Fruit fly (Drosophila melanogaster) whole organism, prepupa: ENCODE measurements around the gene CG13096.

Experiments used
- CG10631 ChIP-seq: fragments of 200-800 bp; sonication (Bioruptor generic); optimal IDR thresholded peaks from 2 replicates; lab custom pipeline; 2016; ENCODE audit warnings: missing biosample characterization, missing genetic modification characterization
- CG10669 ChIP-seq: fragments of 200-800 bp; sonication (Bioruptor generic); optimal IDR thresholded peaks from 3 replicates; lab custom pipeline; 2018; ENCODE audit warnings: missing biosample characterization, mild to moderate bottlenecking, missing genetic modification characterization, moderate library complexity
- CG11762 ChIP-seq: fragments of 200-800 bp; sonication (Bioruptor generic); optimal IDR thresholded peaks from 3 replicates; lab custom pipeline; 2016; ENCODE audit warnings: missing biosample characterization, missing genetic modification characterization; ENCODE audit not compliant: insufficient read depth
- CG1621 ChIP-seq: fragments of 200-800 bp; sonication (Bioruptor generic); optimal IDR thresholded peaks from 3 replicates; lab custom pipeline; 2018; ENCODE audit warnings: missing biosample characterization, mild to moderate bottlenecking, missing genetic modification characterization
- CG3032 ChIP-seq: fragments of 200-800 bp; optimal IDR thresholded peaks from 2 replicates; lab custom pipeline; 2019; ENCODE audit warnings: missing biosample characterization, mild to moderate bottlenecking, missing genetic modification characterization, moderate library complexity
- CG31627 ChIP-seq: fragments of 200-800 bp; sonication (Bioruptor generic); optimal IDR thresholded peaks from 3 replicates; lab custom pipeline; 2016; ENCODE audit warnings: missing biosample characterization, missing genetic modification characterization
- CG32006 ChIP-seq: fragments of 200-800 bp; sonication (Bioruptor generic); optimal IDR thresholded peaks from 3 replicates; lab custom pipeline; 2017; ENCODE audit warnings: missing biosample characterization, mild to moderate bottlenecking, missing genetic modification characterization
- CG34406 ChIP-seq: fragments of 200-800 bp; sonication (Bioruptor generic); optimal IDR thresholded peaks from 3 replicates; lab custom pipeline; 2016; ENCODE audit warnings: missing biosample characterization, missing genetic modification characterization
- CG3919 ChIP-seq: fragments of 200-800 bp; sonication (Bioruptor generic); optimal IDR thresholded peaks from 3 replicates; lab custom pipeline; 2016; ENCODE audit warnings: missing biosample characterization, missing genetic modification characterization
- CG4318 ChIP-seq: fragments of 200-800 bp; sonication (Bioruptor generic); optimal IDR thresholded peaks from 3 replicates; lab custom pipeline; 2017; ENCODE audit warnings: missing biosample characterization, mild to moderate bottlenecking, missing genetic modification characterization
- CG6276 ChIP-seq: fragments of 200-800 bp; sonication (Bioruptor generic); optimal IDR thresholded peaks from 2 replicates; lab custom pipeline; 2017; ENCODE audit warnings: missing biosample characterization, mild to moderate bottlenecking, missing genetic modification characterization
- CG6792 ChIP-seq: fragments of 200-800 bp; sonication (Bioruptor generic); optimal IDR thresholded peaks from 3 replicates; lab custom pipeline; 2016; ENCODE audit warnings: missing biosample characterization, missing genetic modification characterization
- CG8119 ChIP-seq: fragments of 200-800 bp; sonication (Bioruptor generic); IDR thresholded peaks from 3 replicates; pipeline ENCODE4 v1.3.6; 2022; ENCODE audit warnings: missing biosample characterization, missing genetic modification characterization
- Eip75B ChIP-seq: fragments of 200-800 bp; sonication (Bioruptor generic); optimal IDR thresholded peaks from 3 replicates; lab custom pipeline; 2016; ENCODE audit warnings: missing biosample characterization, missing genetic modification characterization
- Eip78C ChIP-seq: fragments of 200-800 bp; sonication (Bioruptor generic); peaks from one replicate; lab custom pipeline; 2016; ENCODE audit warnings: missing biosample characterization, missing genetic modification characterization
- Ets21C ChIP-seq: fragments of 200-800 bp; sonication (Bioruptor generic); optimal IDR thresholded peaks from 3 replicates; lab custom pipeline; 2016; ENCODE audit warnings: missing biosample characterization, missing genetic modification characterization
- Ets96B ChIP-seq: fragments of 200-800 bp; optimal IDR thresholded peaks from 2 replicates; lab custom pipeline; 2019; ENCODE audit warnings: missing biosample characterization, mild to moderate bottlenecking, missing genetic modification characterization, moderate library complexity
- Hr38 ChIP-seq: sonication (Bioruptor generic); optimal IDR thresholded peaks from 2 replicates; lab custom pipeline; 2016; ENCODE audit warnings: missing biosample characterization, missing genetic modification characterization
- Hr39 ChIP-seq: fragments of 200-800 bp; sonication (Bioruptor generic); optimal IDR thresholded peaks from 2 replicates; lab custom pipeline; 2016; ENCODE audit warnings: missing biosample characterization, missing genetic modification characterization
- Hr4 ChIP-seq: fragments of 200-800 bp; sonication (Bioruptor generic); optimal IDR thresholded peaks from 3 replicates; lab custom pipeline; 2016; ENCODE audit warnings: missing biosample characterization, missing genetic modification characterization
- Met ChIP-seq: fragments of 200-800 bp; sonication (Bioruptor generic); optimal IDR thresholded peaks from 3 replicates; lab custom pipeline; 2016; ENCODE audit warnings: missing biosample characterization, missing genetic modification characterization
- OdsH ChIP-seq: fragments of 200-800 bp; sonication (Bioruptor generic); optimal IDR thresholded peaks from 3 replicates; lab custom pipeline; 2016; ENCODE audit warnings: missing biosample characterization, missing genetic modification characterization
- Sox102F ChIP-seq: fragments of 200-800 bp; sonication (Bioruptor generic); optimal IDR thresholded peaks from 2 replicates; lab custom pipeline; 2016; ENCODE audit warnings: missing biosample characterization, mild to moderate bottlenecking, missing genetic modification characterization
- Sox14 ChIP-seq: fragments of 200-800 bp; sonication (Bioruptor generic); optimal IDR thresholded peaks from 3 replicates; lab custom pipeline; 2016; ENCODE audit warnings: missing biosample characterization, missing genetic modification characterization
- achi ChIP-seq: fragments of 200-800 bp; sonication (Bioruptor generic); optimal IDR thresholded peaks from 3 replicates; lab custom pipeline; 2016; ENCODE audit warnings: missing biosample characterization, missing genetic modification characterization
- acj6 ChIP-seq: fragments of 200-800 bp; sonication (Bioruptor generic); optimal IDR thresholded peaks from 3 replicates; lab custom pipeline; 2016; ENCODE audit warnings: missing biosample characterization, missing genetic modification characterization
- cyc ChIP-seq: fragments of 200-800 bp; sonication (Bioruptor generic); optimal IDR thresholded peaks from 3 replicates; lab custom pipeline; 2016; ENCODE audit warnings: missing biosample characterization, missing genetic modification characterization
- dsx ChIP-seq: fragments of 200-800 bp; optimal IDR thresholded peaks from 3 replicates; lab custom pipeline; 2019; ENCODE audit warnings: missing biosample characterization, mild to moderate bottlenecking, missing genetic modification characterization, moderate library complexity; ENCODE audit not compliant: poor library complexity, severe bottlenecking
- esn ChIP-seq: fragments of 200-800 bp; sonication (Bioruptor generic); optimal IDR thresholded peaks from 2 replicates; lab custom pipeline; 2016; ENCODE audit warnings: missing biosample characterization, mild to moderate bottlenecking, missing genetic modification characterization, moderate library complexity
- fd85E ChIP-seq: fragments of 200-800 bp; sonication (Bioruptor generic); optimal IDR thresholded peaks from 3 replicates; lab custom pipeline; 2016; ENCODE audit warnings: missing biosample characterization, missing genetic modification characterization
- fkh ChIP-seq: fragments of 200-800 bp; sonication (Bioruptor generic); optimal IDR thresholded peaks from 3 replicates; lab custom pipeline; 2017; ENCODE audit warnings: missing biosample characterization, mild to moderate bottlenecking, missing genetic modification characterization, moderate library complexity
- lz ChIP-seq: fragments of 200-800 bp; sonication (Bioruptor generic); optimal IDR thresholded peaks from 3 replicates; lab custom pipeline; 2016; ENCODE audit warnings: missing biosample characterization, missing genetic modification characterization
- net ChIP-seq: fragments of 200-800 bp; sonication (Bioruptor generic); optimal IDR thresholded peaks from 3 replicates; lab custom pipeline; 2016; ENCODE audit warnings: missing biosample characterization, missing genetic modification characterization
- pdm3 ChIP-seq: fragments of 200-800 bp; sonication (Bioruptor generic); optimal IDR thresholded peaks from 3 replicates; lab custom pipeline; 2016; ENCODE audit warnings: missing biosample characterization, missing genetic modification characterization
- salr ChIP-seq, 2 experiments: fragments of 200-800 bp; sonication (Bioruptor generic); optimal IDR thresholded peaks; 3 replicates each; lab custom pipeline; 2016 to 2018; ENCODE audit warnings: missing biosample characterization in 2 of 2, missing genetic modification characterization in 2 of 2, mild to moderate bottlenecking in 1 of 2
- svp ChIP-seq: fragments of 200-800 bp; sonication (Bioruptor generic); peaks from one replicate; lab custom pipeline; 2016; ENCODE audit warnings: missing biosample characterization, missing genetic modification characterization
- topi ChIP-seq: fragments of 200-800 bp; sonication (Bioruptor generic); optimal IDR thresholded peaks from 3 replicates; lab custom pipeline; 2016; ENCODE audit warnings: missing biosample characterization, missing genetic modification characterization
- vri ChIP-seq: fragments of 200-800 bp; sonication (Bioruptor generic); optimal IDR thresholded peaks from 3 replicates; lab custom pipeline; 2016; ENCODE audit warnings: missing biosample characterization, mild to moderate bottlenecking, missing genetic modification characterization

The CG13096 gene

DNA sequence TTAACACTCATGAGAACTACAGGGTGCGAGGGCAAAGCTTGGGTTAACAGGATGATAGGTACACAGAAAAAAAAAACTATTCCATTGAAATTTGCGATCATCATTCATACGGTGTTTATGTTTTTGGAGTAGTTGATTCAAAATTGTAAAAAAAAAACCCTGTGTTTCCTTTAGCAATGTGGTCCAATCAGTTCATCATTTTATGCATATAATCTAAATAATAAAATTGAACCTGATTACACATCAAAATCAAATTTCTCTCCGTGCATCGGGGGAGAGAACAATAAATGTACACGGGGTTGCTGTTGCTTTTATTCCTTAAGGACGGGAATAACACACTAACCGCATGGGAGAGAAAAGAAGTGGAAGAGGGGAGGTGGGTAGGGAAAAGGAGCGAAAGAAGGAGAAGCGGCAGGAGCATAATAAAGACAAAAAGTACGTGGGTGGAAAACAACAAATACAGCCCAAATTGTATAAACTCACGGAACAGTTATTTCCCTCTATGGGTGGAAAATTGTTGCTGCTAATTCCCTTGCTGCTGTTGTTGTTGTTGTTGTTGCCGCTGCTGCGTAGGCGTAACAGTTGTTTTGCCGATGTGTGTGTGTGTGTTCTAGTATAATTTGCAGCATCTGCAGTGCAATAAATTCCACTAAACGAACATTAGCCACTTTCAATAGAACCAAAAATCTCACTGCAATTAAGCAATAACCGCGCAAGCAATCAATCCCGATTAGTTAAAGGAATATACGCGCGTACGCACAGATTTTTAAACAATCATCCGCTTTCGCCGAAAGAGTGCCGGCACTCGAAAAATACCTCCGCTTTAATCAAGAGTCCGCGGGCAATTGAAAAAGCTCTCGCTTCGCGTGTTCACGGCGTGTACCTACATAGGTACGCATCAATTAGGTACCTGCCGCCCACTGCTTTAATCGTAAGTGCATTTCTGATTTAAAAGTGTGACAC lies 48.2 kb downstream of the CG13096 start, which contains the start of gene Agpat2 (continued):
- TF ChIP-seq OdsH (peak; percentile 64), CG10669 (GFP tag; lab: Kevin White, UChicago) (peak; percentile 62), Eip75B (GFP tag; lab: Kevin White, UChicago) (peak; percentile 76), CG34406 (GFP tag; lab: Kevin White, UChicago) (peak; percentile 64), Sox14 (GFP tag; lab: Kevin White, UChicago) (peak; percentile 69), Hr4 (peak; percentile 58), CG8119 (GFP tag; lab: Robert Waterston, UW) (0 out of 3 replicates have a peak, but pooled peaks have one; percentile 46), salr (GFP tag; optimal IDR thresholded peaks at IDR 0.05; lab: Kevin White, UChicago) (peak; percentile 2 to 35), CG31627 (GFP tag; lab: Kevin White, UChicago) (peak; percentile 77), Hr38 (GFP tag; lab: Kevin White, UChicago) (no peak), net (GFP tag; lab: Kevin White, UChicago) (peak; percentile 48), CG6792 (GFP tag; lab: Kevin White, UChicago) (peak; percentile 65), Ets21C (peak; percentile 63), pdm3 (peak; percentile 67), Sox102F (peak; percentile 71), dsx (peak; percentile 27), Met (GFP tag; lab: Kevin White, UChicago) (peak; percentile 82), CG4318 (GFP tag; lab: Kevin White, UChicago) (peak; percentile 10), CG1621 (peak; percentile 48)

DNA sequence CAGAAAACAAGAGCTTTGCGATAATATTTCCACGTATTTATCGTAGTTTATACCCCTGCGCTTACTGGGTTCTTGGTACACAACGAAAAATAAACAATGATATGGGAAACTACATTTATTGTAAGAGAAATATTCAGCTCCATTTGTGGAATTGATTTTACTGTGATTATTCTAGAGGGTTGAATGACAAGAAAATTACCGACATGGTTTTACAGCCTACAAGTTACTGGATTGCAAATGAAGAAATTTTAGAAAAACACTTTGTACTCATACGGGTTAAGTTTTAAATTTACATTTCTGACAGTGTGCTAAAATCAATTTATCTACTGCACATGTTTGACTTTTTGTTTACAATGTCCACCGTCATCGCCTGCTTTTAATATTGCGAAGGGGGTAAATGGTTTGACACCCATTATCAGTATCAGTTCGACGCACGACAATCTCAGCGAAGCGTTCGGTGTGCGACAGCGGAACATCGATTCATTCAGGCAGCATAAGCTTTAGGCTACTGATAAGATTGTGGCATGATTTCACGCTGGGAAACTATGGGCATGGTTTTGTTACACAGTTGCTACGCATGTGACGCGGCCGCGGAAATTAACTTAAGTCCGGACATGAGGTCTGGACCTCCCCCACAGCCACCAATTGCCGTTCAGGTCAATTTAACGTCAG lies 49.7 kb downstream of the CG13096 start:
- TF ChIP-seq CG10669 (GFP tag; lab: Kevin White, UChicago) (peak; percentile 30), salr (GFP tag; optimal IDR thresholded peaks at IDR 0.05; lab: Kevin White, UChicago) (no peak), vri (GFP tag; lab: Kevin White, UChicago) (peak; percentile 3), CG11762 (GFP tag; lab: Kevin White, UChicago) (no peak), Hr4 (peak; percentile 28), CG4318 (GFP tag; lab: Kevin White, UChicago) (no peak), Eip78C (peak; percentile 73), CG6792 (GFP tag; lab: Kevin White, UChicago) (no peak), CG31627 (GFP tag; lab: Kevin White, UChicago) (no peak), Ets96B (tag; lab: Kevin White, UChicago) (peak; percentile 6), Sox102F (peak; percentile 8), svp (GFP tag; lab: Kevin White, UChicago) (peak; percentile 38), CG3919 (GFP tag; lab: Kevin White, UChicago) (peak; percentile 4), lz (peak; percentile 22), dsx (peak; percentile 35), Met (GFP tag; lab: Kevin White, UChicago) (peak; percentile 14), esn (GFP tag; lab: Kevin White, UChicago) (peak; percentile 23), pdm3 (peak; percentile 17), acj6 (GFP tag; lab: Kevin White, UChicago) (peak; percentile 24), topi (GFP tag; lab: Kevin White, UChicago) (peak; percentile 16), net (GFP tag; lab: Kevin White, UChicago) (peak; percentile 10), CG1621 (no peak), CG10631 (GFP tag; lab: Kevin White, UChicago) (no peak), Hr39 (GFP tag; lab: Kevin White, UChicago) (peak; percentile 23), CG3032 (tag; lab: Kevin White, UChicago) (no peak), CG6276 (no peak), fkh (GFP tag; lab: Kevin White, UChicago) (peak; percentile 65), OdsH (peak; percentile 23), cyc (no peak), fd85E (GFP tag; lab: Kevin White, UChicago) (no peak), achi (peak; percentile 24), CG32006 (GFP tag; lab: Kevin White, UChicago) (peak; percentile 33)
